Worm (Caenorhabditis elegans): ENCODE results near the gene cec-2.

DNA sequence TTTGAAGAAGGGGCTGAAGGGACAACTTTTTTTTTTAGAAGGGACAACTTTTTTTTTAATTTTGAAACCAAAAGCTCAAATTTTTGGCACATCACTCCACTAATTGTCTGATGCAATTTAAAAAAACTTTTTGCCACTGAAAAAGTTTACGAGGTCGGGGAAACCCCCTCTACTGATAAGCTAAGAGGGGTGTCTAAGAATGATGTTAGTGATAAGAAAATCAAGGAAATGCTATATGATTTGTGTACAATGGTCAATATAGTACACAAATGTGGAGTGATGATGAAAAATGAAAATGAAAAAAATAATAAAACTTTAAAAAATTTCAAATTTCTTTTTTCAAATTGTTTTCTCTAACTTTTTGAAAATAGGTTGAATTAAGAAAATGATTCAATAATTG is 22.9 kb upstream of the cec-2 start:
- no peak for TF ChIP-seq aly-1 (tag; optimal IDR thresholded peaks at IDR 0.05)
- no peak for TF ChIP-seq hmbx-1 (tag; optimal IDR thresholded peaks at IDR 0.05)
- TF ChIP-seq ama-1 (optimal IDR thresholded peaks at IDR 0.05) = no peak
